Fruit fly (Drosophila melanogaster): ENCODE measurements around the gene Rab5.
A peak's percentile ranks its signal among the peaks of the same experiment; 100 is the strongest.

DNA sequence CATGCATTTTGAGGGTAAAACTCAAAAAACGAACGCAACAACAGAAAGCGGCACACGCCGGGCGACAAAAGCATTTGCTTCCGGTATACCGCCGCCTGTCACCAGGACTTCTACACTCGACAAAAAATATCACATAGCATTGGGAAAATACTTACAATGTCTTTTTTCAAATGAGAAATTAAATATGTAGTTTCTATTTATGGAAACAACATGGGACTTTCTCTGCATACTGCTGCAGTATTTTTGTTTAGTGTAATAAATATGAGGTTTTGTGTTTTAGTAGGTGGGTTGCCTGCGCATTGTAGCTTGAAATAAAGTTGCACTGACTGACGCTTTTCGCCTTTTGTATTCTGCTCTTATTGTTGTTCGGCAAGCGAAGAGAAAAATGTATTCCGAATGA is 32.0 kb upstream of the Rab5 start:
- TF ChIP-seq CG32121 (GFP tag; IDR thresholded peaks at IDR 0.05): no peak
- TF ChIP-seq fd96Ca (GFP tag; IDR thresholded peaks at IDR 0.05): no peak
- no peak for TF ChIP-seq EcR (GFP tag; optimal IDR thresholded peaks at IDR 0.05)
- TF ChIP-seq CG10348 (GFP tag; IDR thresholded peaks at IDR 0.05): no peak
- no peak for TF ChIP-seq gl (tag; optimal IDR thresholded peaks at IDR 0.05)
- no peak for TF ChIP-seq CG13204 (GFP tag; optimal IDR thresholded peaks at IDR 0.05)
- no peak for TF ChIP-seq CG9948 (tag; optimal IDR thresholded peaks at IDR 0.05)
- no peak for TF ChIP-seq CG14655 (GFP tag; optimal IDR thresholded peaks at IDR 0.05)
- TF ChIP-seq CG34367 (tag; optimal IDR thresholded peaks at IDR 0.05): no peak
- TF ChIP-seq CG8159 (tag; optimal IDR thresholded peaks at IDR 0.05): peak; percentile 21
- no peak for TF ChIP-seq CG4496 (GFP tag; IDR thresholded peaks at IDR 0.05)
- no peak for TF ChIP-seq CG8301 (tag; optimal IDR thresholded peaks at IDR 0.05)
- TF ChIP-seq CG17806 (tag; optimal IDR thresholded peaks at IDR 0.05): no peak

All from whole organism, pupa.